Fruit fly (Drosophila melanogaster): ENCODE data around the gene CG7102.

- TF ChIP-seq CG11294 (GFP tag; IDR thresholded peaks at IDR 0.05) (no peak), fkh (GFP tag; optimal IDR thresholded peaks at IDR 0.05) (no peak)
Observed at dm6 chr2L:7890654-7891114, 3.4 kb upstream of the CG7102 start, which contains the start of gene Spn28Db.

All from whole organism, prepupa.